Worm (Caenorhabditis elegans): ENCODE results near the gene cyp-33C12.
A peak's percentile ranks its signal among the peaks of the same experiment; 100 is the strongest.

cyp-33C12 gene

ce11 chrV:2204080-2204479 is at the start of gene cyp-33C12:
Gene cyp-33C12 (minus strand): TSS chrV:2204400.
- TF ChIP-seq lim-7 (GFP tag; IDR thresholded peaks at IDR 0.05) (no peak), madf-5 (GFP tag; IDR thresholded peaks at IDR 0.05) (no peak), dpl-1 (GFP tag; optimal IDR thresholded peaks at IDR 0.05) (no peak), mxl-2 (GFP tag; conservative IDR thresholded peaks at IDR 0.05) (no peak), jun-1 (tag; optimal IDR thresholded peaks at IDR 0.05) (no peak), saeg-2 (GFP tag; IDR thresholded peaks at IDR 0.05) (no peak), mep-1 (tag; optimal IDR thresholded peaks at IDR 0.05) (no peak), pha-4 (GFP tag; IDR thresholded peaks at IDR 0.05) (no peak), pha-4 (tag; optimal IDR thresholded peaks at IDR 0.05) (no peak), nhr-102 (tag; optimal IDR thresholded peaks at IDR 0.05) (no peak), nhr-41 (GFP tag; IDR thresholded peaks at IDR 0.05) (no peak), nhr-11 (tag; optimal IDR thresholded peaks at IDR 0.05) (no peak), mes-2 (tag; optimal IDR thresholded peaks at IDR 0.05; ENCODE audit: poor library complexity, severe bottlenecking) (no peak), egl-27 (tag; optimal IDR thresholded peaks at IDR 0.05) (no peak), F37D6.2 (tag; optimal IDR thresholded peaks at IDR 0.05) (no peak)

- TF ChIP-seq pqm-1 (tag; optimal IDR thresholded peaks at IDR 0.05) (peak; percentile 7), dmd-6 (GFP tag; IDR thresholded peaks at IDR 0.05) (peak; percentile 73), ceh-28 (tag; optimal IDR thresholded peaks at IDR 0.05) (no peak), daf-16 (GFP tag; optimal IDR thresholded peaks at IDR 0.05) (no peak), daf-16 (tag; optimal IDR thresholded peaks at IDR 0.05) (peak; percentile 19), dve-1 (tag; optimal IDR thresholded peaks at IDR 0.05; ENCODE audit: insufficient read depth) (peak; percentile 8), nhr-111 (GFP tag; optimal IDR thresholded peaks at IDR 0.05) (no peak)
Observed at ce11 chrV:2251774-2252173, 47.6 kb upstream of the cyp-33C12 start.

ce11 chrV:2250126-2250590 is 46.0 kb upstream of the cyp-33C12 start, which contains the start of gene cyp-33C7:
Gene cyp-33C7 (plus strand): TSS chrV:2250540.
- TF ChIP-seq madf-5 (GFP tag; IDR thresholded peaks at IDR 0.05) (no peak), lsy-2 (tag; optimal IDR thresholded peaks at IDR 0.05) (no peak), F44E2.7 (GFP tag; IDR thresholded peaks at IDR 0.05) (no peak), ztf-7 (tag; optimal IDR thresholded peaks at IDR 0.05) (peak; percentile 9), jun-1 (tag; optimal IDR thresholded peaks at IDR 0.05) (no peak), gei-8 (GFP tag; optimal IDR thresholded peaks at IDR 0.05) (no peak), ceh-62 (tag; optimal IDR thresholded peaks at IDR 0.05) (no peak), rbr-2 (tag; optimal IDR thresholded peaks at IDR 0.05) (no peak), sdz-12 (GFP tag; optimal IDR thresholded peaks at IDR 0.05) (no peak), fkh-10 (GFP tag; optimal IDR thresholded peaks at IDR 0.05) (no peak), lin-29 (GFP tag; IDR thresholded peaks at IDR 0.05) (no peak), nhr-102 (tag; optimal IDR thresholded peaks at IDR 0.05) (peak; percentile 82), tag-97 (GFP tag; IDR thresholded peaks at IDR 0.05) (no peak), dmd-8 (GFP tag; IDR thresholded peaks at IDR 0.05) (no peak), lin-15B (tag; optimal IDR thresholded peaks at IDR 0.05) (no peak), unc-62 (GFP tag; optimal IDR thresholded peaks at IDR 0.05 in 1 of 2) (peak in 1 of 2 experiments; percentile 48), unc-62 (tag; optimal IDR thresholded peaks at IDR 0.05) (no peak), zfp-3 (GFP tag; conservative IDR thresholded peaks at IDR 0.05) (no peak), mdt-29 (GFP tag; IDR thresholded peaks at IDR 0.05) (no peak), ama-1 (optimal IDR thresholded peaks at IDR 0.05) (no peak), zag-1 (tag; optimal IDR thresholded peaks at IDR 0.05) (no peak), mdl-1 (tag; optimal IDR thresholded peaks at IDR 0.05) (peak in 1 of 2 experiments; percentile 68), lin-1 (GFP tag; IDR thresholded peaks at IDR 0.05) (0 out of 2 replicates have a peak, but pooled peaks have one; percentile 36), daf-16 (GFP tag; optimal IDR thresholded peaks at IDR 0.05) (peak in 1 of 2 experiments; percentile 43), daf-16 (tag; optimal IDR thresholded peaks at IDR 0.05) (peak; percentile 98), nhr-10 (tag; optimal IDR thresholded peaks at IDR 0.05) (no peak), attf-4 (tag; optimal IDR thresholded peaks at IDR 0.05) (no peak), hlh-11 (tag; optimal IDR thresholded peaks at IDR 0.05) (peak; percentile 85), spr-3 (GFP tag; optimal IDR thresholded peaks at IDR 0.05) (no peak), nhr-25 (tag; optimal IDR thresholded peaks at IDR 0.05; ENCODE audit: borderline replicate concordance, insufficient read depth) (no peak), ces-1 (GFP tag; optimal IDR thresholded peaks at IDR 0.05) (no peak), madf-9 (GFP tag; conservative IDR thresholded peaks at IDR 0.05) (no peak)

All from whole organism, L4 larva.